Worm (Caenorhabditis elegans) whole organism, young adult: ENCODE data around the gene lmbr-1.
A peak's percentile ranks its signal among the peaks of the same experiment; 100 is the strongest.

Source experiments
- C17E4.6 ChIP-seq: fragments of 200-800 bp; sonication (Bioruptor generic); IDR thresholded peaks from 2 replicates; pipeline ENCODE4 v1.3.6; 2022; ENCODE audit warnings: missing genetic modification reagents, missing genetic modification characterization, missing compliant biosample characterization
- F33H1.4 ChIP-seq: fragments of 200-800 bp; sonication (Bioruptor generic); IDR thresholded peaks from 2 replicates; pipeline ENCODE4 v1.3.6; 2022; ENCODE audit warnings: missing genetic modification reagents, missing genetic modification characterization, missing compliant biosample characterization
- F37B4.10 ChIP-seq: fragments of 200-800 bp; sonication (Bioruptor generic); IDR thresholded peaks from 2 replicates; pipeline ENCODE4 v1.3.6; 2022; ENCODE audit warnings: missing genetic modification characterization, missing compliant biosample characterization
- F52B5.7 ChIP-seq: sonication (generic microtip); optimal IDR thresholded peaks from 2 replicates; lab custom pipeline; 2016; ENCODE audit warnings: mild to moderate bottlenecking, missing genetic modification characterization, missing compliant biosample characterization
- F55B11.4 ChIP-seq: sonication (generic microtip); optimal IDR thresholded peaks from 2 replicates; lab custom pipeline; 2016; ENCODE audit warnings: missing compliant biosample characterization, missing genetic modification characterization, borderline replicate concordance; ENCODE audit not compliant: insufficient read depth
- F57A8.1 ChIP-seq: fragments of 200-800 bp; sonication (Bioruptor generic); optimal IDR thresholded peaks from 2 replicates; lab custom pipeline; 2018; ENCODE audit warnings: mild to moderate bottlenecking, missing genetic modification characterization, moderate library complexity, missing compliant biosample characterization
- T07F8.4 ChIP-seq: sonication (generic microtip); optimal IDR thresholded peaks from 2 replicates; lab custom pipeline; 2016; ENCODE audit warnings: mild to moderate bottlenecking, missing genetic modification characterization, moderate library complexity, missing compliant biosample characterization
- ama-1 ChIP-seq, 3 experiments: fragments of 150-350 bp in 1 of 3; sonication (generic microtip) in 2 of 3; optimal IDR thresholded peaks; 2 replicates each; lab custom pipeline; 2014 to 2018; ENCODE audit warnings: missing biosample characterization in 2 of 3, missing genetic modification characterization in 2 of 3, missing genetic modification reagents in 2 of 3
- aptf-2 ChIP-seq: fragments of 200-800 bp; sonication (Bioruptor generic); conservative IDR thresholded peaks from 2 replicates; pipeline ENCODE4 v1.3.6; 2022; ENCODE audit warnings: missing genetic modification reagents, missing genetic modification characterization, missing compliant biosample characterization
- aptf-3 ChIP-seq: fragments of 200-800 bp; sonication (Bioruptor generic); IDR thresholded peaks from 2 replicates; pipeline ENCODE4 v1.3.6; 2022; ENCODE audit warnings: missing genetic modification characterization, missing compliant biosample characterization
- attf-3 ChIP-seq: fragments of 200-800 bp; sonication (Bioruptor generic); conservative IDR thresholded peaks from 2 replicates; pipeline ENCODE4 v1.3.6; 2022; ENCODE audit warnings: missing genetic modification reagents, missing genetic modification characterization, missing compliant biosample characterization
- attf-6 ChIP-seq: fragments of 200-800 bp; sonication (Bioruptor generic); IDR thresholded peaks from 2 replicates; pipeline ENCODE4 v1.3.6; 2022; ENCODE audit warnings: missing genetic modification reagents, missing genetic modification characterization, missing compliant biosample characterization
- ccch-3 ChIP-seq: fragments of 200-800 bp; sonication (Bioruptor generic); optimal IDR thresholded peaks from 2 replicates; lab custom pipeline; 2018; ENCODE audit warnings: mild to moderate bottlenecking, missing genetic modification characterization, missing compliant biosample characterization
- ceh-100 ChIP-seq: fragments of 200-800 bp; sonication (Bioruptor generic); IDR thresholded peaks from 2 replicates; pipeline ENCODE4 v1.3.6; 2022; ENCODE audit warnings: missing genetic modification reagents, missing genetic modification characterization, missing compliant biosample characterization
- ceh-58 ChIP-seq: fragments of 200-800 bp; sonication (Bioruptor generic); IDR thresholded peaks from 2 replicates; pipeline ENCODE4 v1.3.6; 2022; ENCODE audit warnings: missing genetic modification characterization, missing compliant biosample characterization
- ceh-91 ChIP-seq: fragments of 200-800 bp; sonication (Bioruptor generic); IDR thresholded peaks from 2 replicates; pipeline ENCODE4 v1.3.6; 2022; ENCODE audit warnings: missing genetic modification reagents, missing genetic modification characterization, missing compliant biosample characterization
- dox-1 ChIP-seq: fragments of 200-800 bp; sonication (Bioruptor generic); IDR thresholded peaks from 2 replicates; pipeline ENCODE4 v1.3.6; 2022; ENCODE audit warnings: missing genetic modification reagents, missing genetic modification characterization, missing compliant biosample characterization
- efl-1 ChIP-seq: fragments of 150-350 bp; optimal IDR thresholded peaks from 2 replicates; lab custom pipeline; 2014; ENCODE audit warnings: missing biosample characterization, missing genetic modification reagents, missing genetic modification characterization
- ekl-4 ChIP-seq: fragments of 200-800 bp; sonication (Bioruptor generic); IDR thresholded peaks from 2 replicates; pipeline ENCODE4 v1.3.6; 2022; ENCODE audit warnings: missing genetic modification reagents, missing genetic modification characterization, missing compliant biosample characterization
- hrde-1 ChIP-seq: sonication (generic microtip); optimal IDR thresholded peaks from 2 replicates; lab custom pipeline; 2016; ENCODE audit warnings: missing genetic modification characterization, mild to moderate bottlenecking, missing compliant biosample characterization, moderate library complexity, missing genotype, missing genetic modification reagents, borderline replicate concordance
- lag-1 ChIP-seq: fragments of 200-800 bp; sonication (Bioruptor generic); IDR thresholded peaks from 2 replicates; pipeline ENCODE4 v1.3.6; 2022; ENCODE audit warnings: missing genetic modification reagents, missing genetic modification characterization, missing compliant biosample characterization
- let-526 ChIP-seq: fragments of 200-800 bp; sonication (Bioruptor generic); IDR thresholded peaks from 2 replicates; pipeline ENCODE4 v1.3.6; 2022; ENCODE audit warnings: missing genetic modification reagents, missing genetic modification characterization, missing compliant biosample characterization
- lin-35 ChIP-seq, 3 experiments: fragments of 150-350 bp in 2 of 3; sonication (generic microtip) in 1 of 3; optimal IDR thresholded peaks; 2 replicates each; lab custom pipeline; 2014 to 2018; ENCODE audit warnings: missing biosample characterization in 3 of 3, missing genetic modification characterization in 3 of 3, missing genetic modification reagents in 3 of 3
- lin-54 ChIP-seq: fragments of 200-800 bp; sonication (Bioruptor generic); optimal IDR thresholded peaks from 2 replicates; lab custom pipeline; 2018; ENCODE audit warnings: mild to moderate bottlenecking, missing genetic modification characterization, missing compliant biosample characterization
- lsl-1 ChIP-seq: fragments of 200-800 bp; sonication (Bioruptor generic); optimal IDR thresholded peaks from 2 replicates; lab custom pipeline; 2018; ENCODE audit warnings: mild to moderate bottlenecking, missing genetic modification characterization, moderate library complexity, missing compliant biosample characterization
- madf-3 ChIP-seq: fragments of 200-800 bp; sonication (Bioruptor generic); IDR thresholded peaks from 2 replicates; pipeline ENCODE4 v1.3.6; 2022; ENCODE audit warnings: missing genetic modification reagents, missing genetic modification characterization, missing compliant biosample characterization
- madf-6 ChIP-seq: fragments of 200-800 bp; sonication (Bioruptor generic); IDR thresholded peaks from 2 replicates; pipeline ENCODE4 v1.3.6; 2022; ENCODE audit warnings: missing genetic modification reagents, missing genetic modification characterization, missing compliant biosample characterization
- mel-28 ChIP-seq: sonication (generic microtip); optimal IDR thresholded peaks from 2 replicates; lab custom pipeline; 2016; ENCODE audit warnings: borderline replicate concordance, mild to moderate bottlenecking, missing genetic modification characterization, missing compliant biosample characterization
- nfya-2 ChIP-seq: fragments of 200-800 bp; sonication (Bioruptor generic); IDR thresholded peaks from 2 replicates; pipeline ENCODE4 v1.3.6; 2022; ENCODE audit warnings: missing genetic modification reagents, missing genetic modification characterization, missing compliant biosample characterization
- nhr-120 ChIP-seq: fragments of 200-800 bp; sonication (Bioruptor generic); IDR thresholded peaks from 2 replicates; pipeline ENCODE4 v1.3.6; 2022; ENCODE audit warnings: missing genetic modification characterization, missing compliant biosample characterization
- rcor-1 ChIP-seq: fragments of 200-800 bp; sonication (Bioruptor generic); IDR thresholded peaks from 2 replicates; pipeline ENCODE4 v1.3.6; 2022; ENCODE audit warnings: missing genetic modification reagents, missing genetic modification characterization, missing compliant biosample characterization
- rpc-1 ChIP-seq, 2 experiments: fragments of 150-350 bp in 1 of 2; sonication (generic microtip) in 1 of 2; optimal IDR thresholded peaks; 2 replicates each; lab custom pipeline; 2014 to 2018; ENCODE audit warnings: missing biosample characterization in 1 of 2, missing genetic modification characterization in 1 of 2, missing genetic modification reagents in 1 of 2, missing genotype in 1 of 2
- sea-2 ChIP-seq: fragments of 200-800 bp; sonication (Bioruptor generic); IDR thresholded peaks from 2 replicates; pipeline ENCODE4 v1.3.6; 2022; ENCODE audit warnings: missing genetic modification characterization, missing compliant biosample characterization
- sptf-2 ChIP-seq: fragments of 200-800 bp; sonication (Bioruptor generic); optimal IDR thresholded peaks from 2 replicates; lab custom pipeline; 2018; ENCODE audit warnings: mild to moderate bottlenecking, missing genetic modification characterization, missing compliant biosample characterization
- tbx-9 ChIP-seq: sonication (generic microtip); optimal IDR thresholded peaks from 2 replicates; lab custom pipeline; 2016; ENCODE audit warnings: borderline replicate concordance, missing genetic modification characterization, inconsistent platforms, missing compliant biosample characterization
- tlf-1 ChIP-seq: fragments of 200-800 bp; sonication (Bioruptor generic); optimal IDR thresholded peaks from 2 replicates; lab custom pipeline; 2018; ENCODE audit warnings: mild to moderate bottlenecking, missing genetic modification characterization, missing compliant biosample characterization
- unc-130 ChIP-seq: sonication (generic microtip); optimal IDR thresholded peaks from 2 replicates; lab custom pipeline; 2016; ENCODE audit warnings: missing genetic modification reagents, missing genetic modification characterization, missing compliant biosample characterization
- zim-3 ChIP-seq: sonication (generic microtip); optimal IDR thresholded peaks from 2 replicates; lab custom pipeline; 2017; ENCODE audit warnings: mild to moderate bottlenecking, missing genetic modification characterization, moderate library complexity, missing compliant biosample characterization
- ztf-26 ChIP-seq: sonication (generic microtip); optimal IDR thresholded peaks from 2 replicates; lab custom pipeline; 2017; ENCODE audit warnings: missing genetic modification characterization, missing compliant biosample characterization
- ztf-28 ChIP-seq: fragments of 200-800 bp; sonication (Bioruptor generic); IDR thresholded peaks from 2 replicates; pipeline ENCODE4 v1.3.6; 2022; ENCODE audit warnings: missing genetic modification reagents, missing genetic modification characterization, missing compliant biosample characterization
- ztf-3 ChIP-seq: fragments of 200-800 bp; sonication (Bioruptor generic); optimal IDR thresholded peaks from 2 replicates; lab custom pipeline; 2018; ENCODE audit warnings: mild to moderate bottlenecking, missing genetic modification characterization, missing compliant biosample characterization

The lmbr-1 gene

ce11 chrIII:8358213-8358672, 13.8 kb upstream of the lmbr-1 start, which contains the start of the genes R05D3.8 and rfp-1 (continued):
- no peak for TF ChIP-seq C17E4.6 (GFP tag; lab: Robert Waterston, UW)
- no peak for TF ChIP-seq ceh-100 (GFP tag; lab: Robert Waterston, UW)
- no peak for TF ChIP-seq F52B5.7 (tag; lab: Kevin White, UChicago)

- peak; percentile 1 for TF ChIP-seq efl-1 (GFP tag; lab: Kevin White, UChicago)
- no peak for TF ChIP-seq hrde-1 (tag; lab: Kevin White, UChicago)
- no peak for TF ChIP-seq lag-1 (GFP tag; lab: Robert Waterston, UW)
- no peak for TF ChIP-seq nfya-2 (GFP tag; lab: Robert Waterston, UW)
- peak; percentile 74 for TF ChIP-seq lsl-1
- no peak for TF ChIP-seq F57A8.1 (GFP tag; lab: Kevin White, UChicago)
- TF ChIP-seq aptf-3 (GFP tag; lab: Robert Waterston, UW), result no peak
- TF ChIP-seq F55B11.4 (tag; lab: Kevin White, UChicago), result no peak
- no peak for TF ChIP-seq nhr-120 (GFP tag; lab: Robert Waterston, UW)
- no peak for TF ChIP-seq tlf-1 (GFP tag; lab: Kevin White, UChicago)
- no peak for TF ChIP-seq madf-3 (GFP tag; lab: Robert Waterston, UW)
- TF ChIP-seq ztf-28 (GFP tag; lab: Robert Waterston, UW), result no peak
- TF ChIP-seq madf-6 (GFP tag; lab: Robert Waterston, UW), result peak; percentile 44
- TF ChIP-seq attf-6 (GFP tag; lab: Robert Waterston, UW), result no peak
- no peak for TF ChIP-seq tbx-9 (tag; lab: Kevin White, UChicago)
- TF ChIP-seq let-526 (GFP tag; lab: Robert Waterston, UW), result no peak
- TF ChIP-seq F52B5.7 (tag; lab: Kevin White, UChicago), result no peak
- no peak for TF ChIP-seq rcor-1 (GFP tag; lab: Robert Waterston, UW)
- peak; percentile 84 for TF ChIP-seq ceh-91 (GFP tag; lab: Robert Waterston, UW)
- TF ChIP-seq F37B4.10 (GFP tag; lab: Robert Waterston, UW), result no peak
- TF ChIP-seq F33H1.4, result peak; percentile 55; the same call in 1 of the 2 replicates
- TF ChIP-seq T07F8.4, result no peak
- TF ChIP-seq sea-2 (GFP tag; lab: Robert Waterston, UW), result no peak
- TF ChIP-seq sptf-2 (GFP tag; lab: Kevin White, UChicago), result no peak
- no peak for TF ChIP-seq ztf-3
- no peak for TF ChIP-seq ztf-26 (tag; lab: Kevin White, UChicago)
Measured at ce11 chrIII:8363253-8364061, 8.6 kb upstream of the lmbr-1 start, which contains the start of gene R05D3.3. TSS of gene R05D3.3 (plus strand) at chrIII:8364011.

DNA sequence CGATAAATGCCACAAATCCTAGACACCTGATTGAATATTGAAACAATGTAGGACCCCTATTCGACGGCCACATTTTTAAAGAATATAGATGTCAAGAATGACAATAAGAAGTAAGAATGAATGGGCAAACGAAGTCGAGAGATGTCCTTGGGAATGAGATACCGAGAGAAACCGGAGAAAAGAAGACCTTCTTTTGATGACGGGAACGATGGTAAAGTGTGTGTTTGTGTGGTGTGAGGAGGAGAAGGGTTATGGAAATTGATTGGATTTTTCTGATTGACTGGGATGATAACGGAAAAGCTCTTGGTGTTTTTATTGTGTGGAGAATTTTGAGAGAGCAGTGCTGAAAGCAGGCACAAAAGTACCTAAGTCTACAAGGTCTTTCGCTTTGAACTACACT, 3.4 kb upstream of the lmbr-1 start, which contains the start of gene R05D3.9:
R05D3.9 (minus strand) TSS at position 101 of the 400 bp plus-strand sequence.
- TF ChIP-seq lin-35 (GFP tag; optimal IDR thresholded peaks at IDR 0.05; lab: Kevin White, UChicago) (no peak), attf-3 (GFP tag; lab: Robert Waterston, UW) (no peak), dox-1 (GFP tag; lab: Robert Waterston, UW) (no peak), ama-1 (optimal IDR thresholded peaks at IDR 0.05; lab: Kevin White, UChicago) (no peak), ama-1 (GFP tag; optimal IDR thresholded peaks at IDR 0.05; lab: Kevin White, UChicago) (no peak)

DNA sequence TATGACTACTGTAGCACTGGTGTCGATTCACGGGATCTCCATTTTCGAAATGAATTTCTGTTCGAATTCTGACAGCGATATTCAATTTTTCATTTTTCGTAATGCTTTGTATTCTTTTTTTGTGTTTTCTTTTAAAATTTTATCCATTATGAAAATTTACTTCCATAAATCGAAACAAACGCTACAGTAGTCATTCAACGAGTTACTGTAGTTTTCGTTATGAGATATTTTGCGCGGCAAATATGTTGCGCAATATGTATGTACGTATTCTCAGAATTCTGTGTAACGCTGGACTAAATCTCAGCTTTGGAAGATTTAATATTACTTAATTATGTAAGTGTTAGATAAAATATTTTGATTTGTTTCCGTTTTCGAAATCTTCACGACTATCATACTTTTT, 2.9 kb upstream of the lmbr-1 start:
- TF ChIP-seq rpc-1 (optimal IDR thresholded peaks at IDR 0.05; lab: Kevin White, UChicago) (no peak), rpc-1 (tag; optimal IDR thresholded peaks at IDR 0.05; lab: Kevin White, UChicago) (no peak), zim-3 (tag; lab: Kevin White, UChicago) (no peak), mel-28 (no peak), lag-1 (GFP tag; lab: Robert Waterston, UW) (no peak), ztf-3 (no peak), ccch-3 (GFP tag; lab: Kevin White, UChicago) (no peak), ekl-4 (GFP tag; lab: Robert Waterston, UW) (no peak), F33H1.4 (no peak), unc-130 (GFP tag; lab: Kevin White, UChicago) (no peak), aptf-2 (GFP tag; lab: Robert Waterston, UW) (no peak), lin-54 (no peak), ceh-58 (GFP tag; lab: Robert Waterston, UW) (no peak)
- TF ChIP-seq, all 124 proteins: peak for 0
